Worm (Caenorhabditis elegans) whole organism, L4 larva: Measurements from ENCODE around the gene W05H9.4.

Experiments
- F26F4.8 ChIP-seq: fragments of 200-800 bp; sonication (Bioruptor generic); conservative IDR thresholded peaks from 2 replicates; pipeline ENCODE4 v1.3.6; 2022; ENCODE audit warnings: missing genetic modification characterization, missing compliant biosample characterization
- F49E8.2 ChIP-seq: sonication (generic microtip); optimal IDR thresholded peaks from 2 replicates; lab custom pipeline; 2016; ENCODE audit warnings: missing compliant biosample characterization, mild to moderate bottlenecking, missing genetic modification characterization, borderline replicate concordance
- R02D3.7 ChIP-seq: fragments of 150-350 bp; sonication (generic microtip); optimal IDR thresholded peaks from 3 replicates; lab custom pipeline; 2014; ENCODE audit warnings: missing biosample characterization, missing genetic modification characterization
- ceh-82 ChIP-seq: sonication (generic microtip); optimal IDR thresholded peaks from 2 replicates; lab custom pipeline; 2017; ENCODE audit warnings: missing biosample characterization, missing genetic modification characterization
- ctbp-1 ChIP-seq: fragments of 200-800 bp; sonication (Bioruptor generic); IDR thresholded peaks from 2 replicates; pipeline ENCODE4 v1.3.6; 2022; ENCODE audit warnings: missing genetic modification reagents, missing genetic modification characterization, missing compliant biosample characterization
- dmd-8 ChIP-seq: fragments of 200-800 bp; sonication (Bioruptor generic); IDR thresholded peaks from 2 replicates; pipeline ENCODE4 v1.3.6; 2022; ENCODE audit warnings: missing genetic modification characterization, missing compliant biosample characterization
- dmd-9 ChIP-seq: fragments of 200-800 bp; sonication (Bioruptor generic); IDR thresholded peaks from 2 replicates; pipeline ENCODE4 v1.3.6; 2022; ENCODE audit warnings: missing genetic modification reagents, missing genetic modification characterization, missing compliant biosample characterization
- duxl-1 ChIP-seq: sonication (generic microtip); optimal IDR thresholded peaks from 2 replicates; lab custom pipeline; 2016; ENCODE audit warnings: mild to moderate bottlenecking, missing genetic modification characterization, moderate library complexity, missing compliant biosample characterization; ENCODE audit not compliant: poor library complexity
- egl-43 ChIP-seq: fragments of 200-800 bp; sonication (Bioruptor generic); IDR thresholded peaks from 2 replicates; pipeline ENCODE4 v1.3.6; 2022; ENCODE audit warnings: missing genetic modification reagents, missing genetic modification characterization, missing compliant biosample characterization
- nhr-10 ChIP-seq: fragments of 150-350 bp; optimal IDR thresholded peaks from 2 replicates; lab custom pipeline; 2014; ENCODE audit warnings: missing biosample characterization, missing genetic modification characterization
- nhr-11 ChIP-seq: fragments of 150-350 bp; optimal IDR thresholded peaks from 2 replicates; lab custom pipeline; 2014; ENCODE audit warnings: missing biosample characterization, missing genetic modification characterization
- nhr-48 ChIP-seq: sonication (generic microtip); optimal IDR thresholded peaks from 2 replicates; lab custom pipeline; 2016; ENCODE audit warnings: mild to moderate bottlenecking, missing genetic modification characterization, missing compliant biosample characterization
- skn-1 ChIP-seq: fragments of 150-350 bp; optimal IDR thresholded peaks from 2 replicates; lab custom pipeline; 2014; ENCODE audit warnings: missing biosample characterization, missing genetic modification characterization
- tra-1 ChIP-seq: fragments of 200-800 bp; sonication (Bioruptor generic); IDR thresholded peaks from 2 replicates; pipeline ENCODE4 v1.3.6; 2022; ENCODE audit warnings: missing genetic modification reagents, missing genetic modification characterization, missing compliant biosample characterization
- unc-62 ChIP-seq, 3 experiments: fragments of 150-350 bp in 1 of 3; sonication (generic microtip); optimal IDR thresholded peaks in 2 of 3; peaks in 1 of 3; 1 replicate in 1 of 3; 2 replicates in 2 of 3; lab custom pipeline; 2014 to 2017; ENCODE audit warnings: missing biosample characterization in 3 of 3, missing genetic modification characterization in 3 of 3, missing genetic modification reagents in 3 of 3, missing genotype in 1 of 3
- zfp-2 ChIP-seq: sonication (generic microtip); optimal IDR thresholded peaks from 2 replicates; lab custom pipeline; 2016; ENCODE audit warnings: mild to moderate bottlenecking, missing genetic modification characterization, missing compliant biosample characterization
- zfp-3 ChIP-seq: fragments of 200-800 bp; sonication (Bioruptor generic); conservative IDR thresholded peaks from 2 replicates; pipeline ENCODE4 v1.3.6; 2022; ENCODE audit warnings: missing genetic modification reagents, missing genetic modification characterization, missing compliant biosample characterization
- zip-2 ChIP-seq: fragments of 150-350 bp; optimal IDR thresholded peaks from 2 replicates; lab custom pipeline; 2014; ENCODE audit warnings: missing biosample characterization, missing genetic modification characterization

Gene W05H9.4

DNA sequence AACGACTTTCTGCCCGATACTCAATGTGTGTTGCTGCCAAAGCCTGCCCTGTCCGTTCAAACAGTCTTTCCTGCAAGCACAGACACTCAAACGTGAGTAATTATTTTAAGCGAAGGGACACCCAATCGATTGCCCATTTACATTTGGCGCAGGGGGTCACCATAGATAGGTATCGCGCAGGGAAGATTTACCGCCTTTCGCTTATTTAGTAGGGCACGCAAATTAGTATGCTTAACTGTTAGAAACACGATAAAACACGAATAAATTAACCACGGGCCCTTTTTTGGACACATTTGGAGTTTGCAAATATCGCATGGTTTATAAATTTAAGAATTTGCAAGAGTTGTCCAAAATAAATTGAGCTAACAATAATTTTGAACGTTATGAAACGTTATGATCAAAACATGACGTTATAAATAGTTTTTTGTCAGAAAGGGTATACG is 33.0 kb downstream of the W05H9.4 start (continued):
- TF ChIP-seq nhr-10 (tag; lab: Kevin White, UChicago): peak; percentile 100
- no peak for TF ChIP-seq R02D3.7 (tag; lab: Kevin White, UChicago)
- TF ChIP-seq ctbp-1: peak; percentile 99
- peak; percentile 94 for TF ChIP-seq dmd-9 (GFP tag; lab: Robert Waterston, UW)
- TF ChIP-seq ceh-82: peak; percentile 96
- peak; percentile 97 for TF ChIP-seq zip-2 (tag; lab: Kevin White, UChicago)
- peak; percentile 19 for TF ChIP-seq F49E8.2 (tag; lab: Kevin White, UChicago)
- TF ChIP-seq zfp-2 (tag; lab: Kevin White, UChicago): peak; percentile 91
- TF ChIP-seq duxl-1 (tag; lab: Kevin White, UChicago): peak; percentile 99
- TF ChIP-seq nhr-11 (tag; lab: Kevin White, UChicago): peak; percentile 99
- no peak for TF ChIP-seq F26F4.8 (GFP tag; lab: Robert Waterston, UW)
- peak; percentile 83 for TF ChIP-seq dmd-8 (GFP tag; lab: Robert Waterston, UW)
- TF ChIP-seq nhr-48 (tag; lab: Kevin White, UChicago): peak; percentile 99
- TF ChIP-seq zfp-3: peak; percentile 97
- TF ChIP-seq, all 104 proteins: peak for 96

DNA sequence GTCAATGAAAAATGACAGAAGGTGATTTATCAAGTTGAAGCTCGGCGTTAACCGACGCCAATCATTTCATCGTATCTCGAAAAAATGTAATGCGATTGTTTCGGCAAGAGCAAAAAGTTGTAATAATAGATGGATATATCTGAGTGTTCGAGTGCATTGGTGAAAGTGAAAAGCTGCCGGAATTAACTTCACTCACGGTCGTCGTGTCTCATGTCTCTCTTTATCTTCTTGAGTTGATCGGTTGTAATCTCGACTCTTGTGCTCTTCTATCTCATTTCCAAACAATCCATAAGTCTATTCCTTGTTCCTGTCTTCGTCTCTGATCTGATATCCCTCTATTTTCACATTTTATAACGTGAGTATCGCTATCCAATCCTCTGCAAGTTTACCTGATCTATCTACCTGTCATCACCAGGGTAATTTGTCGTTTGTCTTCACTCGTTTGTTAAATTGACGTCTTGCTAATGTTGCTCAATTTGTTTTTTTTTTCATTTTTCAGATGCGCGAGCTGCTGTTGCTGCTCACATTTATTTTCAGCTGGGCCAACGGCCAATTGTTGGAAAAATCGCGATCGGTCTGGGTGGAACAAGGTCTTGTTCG is 36.3 kb downstream of the W05H9.4 start, which contains the start of gene cest-16:
Gene cest-16 (plus strand): TSS at position 302 of the 600 bp plus-strand sequence.
- peak in 1 of 2 experiments; percentile 86 for TF ChIP-seq unc-62 (GFP tag; optimal IDR thresholded peaks at IDR 0.05 in 1 of 2; lab: Kevin White, UChicago)
- TF ChIP-seq unc-62 (tag; optimal IDR thresholded peaks at IDR 0.05; lab: Kevin White, UChicago): no peak
- no peak for TF ChIP-seq tra-1 (GFP tag; lab: Robert Waterston, UW)
- TF ChIP-seq nhr-10 (tag; lab: Kevin White, UChicago): no peak
- no peak for TF ChIP-seq skn-1 (tag; lab: Kevin White, UChicago)

DNA sequence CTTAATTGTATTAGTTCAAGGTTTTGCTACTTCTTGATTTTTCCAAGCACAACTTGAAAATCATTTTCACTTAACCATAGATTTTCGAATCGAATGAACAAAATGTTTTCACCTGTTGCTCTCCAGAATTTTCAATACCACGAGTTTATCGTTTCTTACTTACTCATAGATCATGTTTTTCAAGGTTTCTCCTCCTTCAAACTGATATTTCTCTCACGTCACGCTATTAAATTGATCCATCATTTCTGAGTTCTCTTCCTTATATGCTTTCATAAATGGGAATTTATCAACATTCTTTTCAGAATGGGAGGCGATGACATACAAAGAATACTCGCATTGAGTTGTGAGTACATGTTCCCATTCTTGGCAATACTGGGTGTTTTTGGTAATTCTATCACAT is 47.9 kb downstream of the W05H9.4 start, which contains the start of gene npr-38:
Gene npr-38 (plus strand): TSS at position 301 of the 400 bp plus-strand sequence.
- no peak for TF ChIP-seq egl-43 (GFP tag; lab: Robert Waterston, UW)
